Worm (Caenorhabditis elegans): ENCODE data around the gene puf-5.

DNA sequence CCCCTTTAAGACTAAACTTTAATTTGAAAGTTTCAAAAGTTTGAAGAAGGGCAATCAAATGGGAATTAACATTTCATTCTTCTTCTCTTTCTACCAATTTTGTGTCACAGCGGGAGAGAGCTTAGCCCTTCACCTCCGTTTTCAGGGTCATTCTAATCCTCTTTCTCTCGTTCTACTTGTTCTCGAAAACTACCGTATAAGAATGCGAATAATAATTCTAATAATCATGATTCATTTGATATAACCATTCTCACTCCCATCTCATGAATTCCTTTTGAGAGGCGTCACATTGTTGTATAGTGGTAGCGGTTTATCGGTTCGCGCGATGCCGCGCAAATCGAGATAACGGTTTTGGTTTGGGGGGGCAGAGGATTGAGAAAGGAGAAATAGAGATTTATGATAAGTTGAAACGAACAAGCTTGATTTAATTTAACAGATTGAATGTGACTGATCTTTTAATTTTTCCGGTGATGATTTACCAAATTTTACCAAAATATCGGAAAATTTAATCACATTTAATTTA lies 46.1 kb upstream of the puf-5 start:
- TF ChIP-seq pqm-1 (tag; optimal IDR thresholded peaks at IDR 0.05) (no peak), eyg-1 (tag; optimal IDR thresholded peaks at IDR 0.05) (no peak), tbx-2 (tag; optimal IDR thresholded peaks at IDR 0.05) (no peak), hlh-8 (tag; optimal IDR thresholded peaks at IDR 0.05) (no peak), ceh-45 (GFP tag; IDR thresholded peaks at IDR 0.05) (no peak), pha-4 (tag; optimal IDR thresholded peaks at IDR 0.05) (no peak), dmd-4 (tag; optimal IDR thresholded peaks at IDR 0.05; ENCODE audit: borderline replicate concordance) (no peak)

Data from whole organism, late embryonic.